Worm (Caenorhabditis elegans) whole organism, L4/young adult: ENCODE measurements around the gene idpp-5.

Experiments used
- W03F9.2 ChIP-seq: fragments of 150-350 bp; optimal IDR thresholded peaks from 2 replicates; lab custom pipeline; 2014; ENCODE audit warnings: missing biosample characterization, missing genetic modification characterization
- him-1 ChIP-seq: sonication (generic microtip); optimal IDR thresholded peaks from 2 replicates; lab custom pipeline; 2016; ENCODE audit warnings: missing genotype, missing genetic modification reagents, missing genetic modification characterization, missing compliant biosample characterization

DNA sequence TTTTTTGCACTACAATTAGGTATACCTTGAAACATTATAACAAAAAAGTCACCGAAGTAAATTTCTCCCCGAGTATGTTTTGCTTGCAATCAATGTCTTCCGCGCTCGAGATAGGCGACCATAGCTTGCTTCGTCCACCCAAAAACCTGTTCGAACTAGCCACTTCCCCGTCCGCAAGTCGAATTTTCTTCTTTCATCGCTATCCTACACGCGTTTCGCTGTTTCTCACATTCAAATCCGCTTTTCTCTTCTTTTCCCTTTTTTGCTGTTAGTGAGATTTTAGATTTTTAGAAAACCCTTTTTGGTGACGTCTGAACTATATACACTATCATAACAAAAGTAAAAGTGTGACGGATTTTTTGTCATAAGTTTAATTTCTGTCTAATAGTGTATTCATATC is 19.4 kb downstream of the idpp-5 start:
- TF ChIP-seq him-1 (tag; lab: Kevin White, UChicago), result no peak
- TF ChIP-seq W03F9.2 (tag; lab: Kevin White, UChicago), result no peak
